Worm (Caenorhabditis elegans) whole organism, late embryonic: ENCODE measurements around the gene K10B4.3.

Experiments used
- C08G9.2 ChIP-seq: sonication (generic microtip); optimal IDR thresholded peaks from 2 replicates; lab custom pipeline; 2016; ENCODE audit warnings: mild to moderate bottlenecking, missing genetic modification characterization, moderate library complexity, missing compliant biosample characterization
- F13H6.1 ChIP-seq: sonication (generic microtip); optimal IDR thresholded peaks from 2 replicates; lab custom pipeline; 2016; ENCODE audit warnings: missing genetic modification characterization, missing compliant biosample characterization
- K02D7.2 ChIP-seq: sonication (generic microtip); optimal IDR thresholded peaks from 2 replicates; lab custom pipeline; 2017; ENCODE audit warnings: mild to moderate bottlenecking, missing genetic modification characterization, missing compliant biosample characterization
- K09A11.1 ChIP-seq: sonication (generic microtip); optimal IDR thresholded peaks from 2 replicates; lab custom pipeline; 2017; ENCODE audit warnings: antibody characterized with exemption, mild to moderate bottlenecking, missing genetic modification characterization, missing compliant biosample characterization; ENCODE audit not compliant: insufficient read depth
- T23F11.4 ChIP-seq: fragments of 200-800 bp; sonication (Bioruptor generic); optimal IDR thresholded peaks from 2 replicates; lab custom pipeline; 2018; ENCODE audit warnings: mild to moderate bottlenecking, missing genetic modification characterization, missing compliant biosample characterization
- Y22D7AL.16 ChIP-seq: sonication (generic microtip); optimal IDR thresholded peaks from 2 replicates; lab custom pipeline; 2016; ENCODE audit warnings: missing genetic modification characterization, missing compliant biosample characterization
- ahr-1 ChIP-seq: sonication (generic microtip); optimal IDR thresholded peaks from 2 replicates; lab custom pipeline; 2016; ENCODE audit warnings: missing genetic modification characterization, missing compliant biosample characterization
- ceh-24 ChIP-seq: sonication (generic microtip); optimal IDR thresholded peaks from 2 replicates; lab custom pipeline; 2016; ENCODE audit warnings: mild to moderate bottlenecking, missing genetic modification characterization, missing compliant biosample characterization
- ceh-30 ChIP-seq: fragments of 150-350 bp; optimal IDR thresholded peaks from 2 replicates; lab custom pipeline; 2014; ENCODE audit warnings: missing biosample characterization, missing genetic modification characterization
- ceh-45 ChIP-seq: fragments of 200-800 bp; sonication (Bioruptor generic); IDR thresholded peaks from 2 replicates; pipeline ENCODE4 v1.3.6; 2022; ENCODE audit warnings: missing genetic modification reagents, missing genetic modification characterization, missing compliant biosample characterization
- ceh-6 ChIP-seq: fragments of 200-800 bp; sonication (Bioruptor generic); optimal IDR thresholded peaks from 2 replicates; lab custom pipeline; 2018; ENCODE audit warnings: mild to moderate bottlenecking, missing genetic modification characterization, missing compliant biosample characterization
- ceh-9 ChIP-seq: sonication (generic microtip); optimal IDR thresholded peaks from 2 replicates; lab custom pipeline; 2016; ENCODE audit warnings: mild to moderate bottlenecking, missing genetic modification characterization, inconsistent platforms, missing compliant biosample characterization
- elt-2 ChIP-seq: sonication (generic microtip); optimal IDR thresholded peaks from 2 replicates; lab custom pipeline; 2016; ENCODE audit warnings: missing genetic modification reagents, missing genetic modification characterization, missing compliant biosample characterization
- eyg-1 ChIP-seq: sonication (generic microtip); optimal IDR thresholded peaks from 2 replicates; lab custom pipeline; 2016; ENCODE audit warnings: missing genotype, missing genetic modification characterization, missing compliant biosample characterization
- fkh-6 ChIP-seq: sonication (generic microtip); optimal IDR thresholded peaks from 2 replicates; lab custom pipeline; 2016; ENCODE audit warnings: missing genetic modification characterization, missing compliant biosample characterization
- hlh-13 ChIP-seq: fragments of 200-800 bp; sonication (Bioruptor generic); optimal IDR thresholded peaks from 2 replicates; lab custom pipeline; 2018; ENCODE audit warnings: mild to moderate bottlenecking, missing genetic modification characterization, missing compliant biosample characterization
- hlh-8 ChIP-seq: sonication (generic microtip); optimal IDR thresholded peaks from 2 replicates; lab custom pipeline; 2016; ENCODE audit warnings: missing genotype, missing genetic modification characterization, missing compliant biosample characterization
- lim-6 ChIP-seq: sonication (generic microtip); optimal IDR thresholded peaks from 2 replicates; lab custom pipeline; 2016; ENCODE audit warnings: missing genetic modification characterization, missing compliant biosample characterization
- madf-2 ChIP-seq: sonication (generic microtip); optimal IDR thresholded peaks from 2 replicates; lab custom pipeline; 2017; ENCODE audit warnings: missing genetic modification characterization, missing compliant biosample characterization
- nhr-11 ChIP-seq: fragments of 150-350 bp; optimal IDR thresholded peaks from 2 replicates; lab custom pipeline; 2014; ENCODE audit warnings: missing biosample characterization, missing genetic modification characterization
- odd-2 ChIP-seq: sonication (generic microtip); optimal IDR thresholded peaks from 2 replicates; lab custom pipeline; 2017; ENCODE audit warnings: antibody characterized with exemption, mild to moderate bottlenecking, missing genetic modification characterization, missing compliant biosample characterization
- pag-3 ChIP-seq: sonication (generic microtip); optimal IDR thresholded peaks from 2 replicates; lab custom pipeline; 2016; ENCODE audit warnings: missing compliant biosample characterization, missing genetic modification characterization, borderline replicate concordance
- pros-1 ChIP-seq: fragments of 150-350 bp; optimal IDR thresholded peaks from 2 replicates; lab custom pipeline; 2014; ENCODE audit warnings: missing biosample characterization, missing genetic modification reagents, missing genetic modification characterization
- ref-2 ChIP-seq: sonication (generic microtip); optimal IDR thresholded peaks from 2 replicates; lab custom pipeline; 2016; ENCODE audit warnings: missing genetic modification characterization, missing compliant biosample characterization
- rnt-1 ChIP-seq: sonication (generic microtip); optimal IDR thresholded peaks from 2 replicates; lab custom pipeline; 2016; ENCODE audit warnings: missing genetic modification characterization, missing compliant biosample characterization
- sdc-2 ChIP-seq: sonication (generic microtip); optimal IDR thresholded peaks from 2 replicates; lab custom pipeline; 2016; ENCODE audit warnings: missing genotype, missing genetic modification characterization, missing compliant biosample characterization
- sox-2 ChIP-seq: fragments of 200-800 bp; sonication (Bioruptor generic); IDR thresholded peaks from 2 replicates; pipeline ENCODE4 v1.3.6; 2022; ENCODE audit warnings: missing genetic modification reagents, missing genetic modification characterization, missing compliant biosample characterization
- tbx-7 ChIP-seq: sonication (generic microtip); optimal IDR thresholded peaks from 2 replicates; lab custom pipeline; 2016; ENCODE audit warnings: missing genotype, missing genetic modification characterization, missing compliant biosample characterization
- ttx-3 ChIP-seq: sonication (generic microtip); optimal IDR thresholded peaks from 2 replicates; lab custom pipeline; 2016; ENCODE audit warnings: missing genetic modification reagents, missing genetic modification characterization, missing compliant biosample characterization
- unc-3 ChIP-seq, 2 experiments: fragments of 200-800 bp in 1 of 2; sonication (Bioruptor generic) in 1 of 2; sonication (generic microtip) in 1 of 2; conservative IDR thresholded peaks in 1 of 2; optimal IDR thresholded peaks in 1 of 2; 2 replicates each; pipeline versions ENCODE4 v1.3.6 to Lab custom; 2016 to 2022; ENCODE audit warnings: missing compliant biosample characterization in 2 of 2, missing genetic modification characterization in 2 of 2, missing genetic modification reagents in 1 of 2
- unc-42 ChIP-seq: sonication (generic microtip); optimal IDR thresholded peaks from 2 replicates; lab custom pipeline; 2016; ENCODE audit warnings: missing genotype, missing genetic modification characterization, missing compliant biosample characterization
- unc-55 ChIP-seq: sonication (generic microtip); optimal IDR thresholded peaks from 2 replicates; lab custom pipeline; 2017; ENCODE audit warnings: missing biosample characterization, missing genetic modification reagents, missing genetic modification characterization
- ztf-16 ChIP-seq: sonication (generic microtip); optimal IDR thresholded peaks from 2 replicates; lab custom pipeline; 2017; ENCODE audit warnings: missing genetic modification characterization, missing compliant biosample characterization

The K10B4.3 gene

DNA sequence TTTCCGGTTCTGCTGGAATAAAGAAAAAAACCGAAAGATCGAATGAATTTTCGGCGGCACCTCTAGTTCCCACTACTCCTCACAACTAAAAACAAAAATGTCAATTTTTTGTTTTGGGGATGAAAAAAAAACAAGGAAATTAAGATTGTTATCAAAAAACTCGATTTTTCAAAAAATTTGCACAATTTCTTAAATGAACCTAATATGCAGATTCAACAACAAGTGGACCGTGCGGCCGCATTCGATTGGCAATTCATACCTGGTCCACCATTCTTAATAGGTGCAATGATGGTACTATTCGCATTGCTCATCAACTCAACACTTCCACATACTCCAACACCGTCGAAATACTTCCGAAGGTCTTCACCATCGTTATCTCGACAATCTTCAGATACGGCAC lies 30.5 kb upstream of the K10B4.3 start:
- TF ChIP-seq K09A11.1 (tag; lab: Kevin White, UChicago) (no peak), C08G9.2 (no peak), unc-42 (tag; lab: Kevin White, UChicago) (no peak), madf-2 (no peak), hlh-13 (no peak), sox-2 (no peak)

DNA sequence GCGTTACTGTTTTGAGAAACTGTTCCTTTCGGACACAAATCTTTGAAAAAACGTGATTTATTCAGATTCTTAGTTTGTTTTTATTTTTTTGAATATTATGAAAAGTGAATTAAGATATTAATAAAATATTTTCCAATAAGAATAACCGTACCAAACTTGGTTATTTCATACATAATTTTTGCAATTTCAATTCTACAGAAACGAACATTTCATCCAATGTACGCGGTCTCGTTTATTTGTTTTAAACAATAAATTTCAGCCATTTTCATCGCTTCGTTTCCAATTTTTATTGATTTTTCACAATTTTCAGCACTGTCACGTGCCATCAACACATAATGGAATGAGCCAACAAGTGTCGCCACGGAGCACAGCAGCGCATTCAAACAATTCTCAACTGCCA lies 25.9 kb upstream of the K10B4.3 start, which contains the start of gene T25D3.4:
Gene T25D3.4 (plus strand): TSS at position 301 of the 400 bp plus-strand sequence.
- TF ChIP-seq lim-6 (tag; lab: Kevin White, UChicago) (no peak), ttx-3 (no peak), sdc-2 (tag; lab: Kevin White, UChicago) (no peak), nhr-11 (no peak), elt-2 (tag; lab: Kevin White, UChicago) (no peak), ceh-24 (tag; lab: Kevin White, UChicago) (no peak), ceh-30 (no peak), hlh-8 (tag; lab: Kevin White, UChicago) (no peak), odd-2 (tag; lab: Kevin White, UChicago) (no peak), ceh-9 (no peak), ref-2 (tag; lab: Kevin White, UChicago) (no peak), ztf-16 (tag; lab: Kevin White, UChicago) (no peak), ahr-1 (tag; lab: Kevin White, UChicago) (no peak)

DNA sequence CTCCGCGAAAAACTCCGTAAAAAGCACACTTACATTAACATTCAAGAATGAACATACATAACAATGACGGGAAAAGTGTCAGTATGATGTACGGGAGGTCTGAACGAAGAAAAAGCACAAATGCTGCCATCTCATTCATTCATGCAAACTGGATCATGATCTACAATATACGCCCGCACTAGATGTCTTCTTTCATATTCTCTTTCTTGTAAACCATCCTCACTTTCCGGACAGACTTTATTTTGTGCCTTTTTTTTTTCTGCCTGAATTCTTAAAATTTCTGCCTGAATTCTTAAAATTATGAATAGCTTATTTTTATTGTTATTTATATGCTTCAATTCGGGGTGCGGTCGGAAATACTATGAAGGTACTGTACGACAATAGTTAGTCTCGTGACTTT lies 14.1 kb upstream of the K10B4.3 start, which contains the start of gene K10B4.1:
Gene K10B4.1 (plus strand): TSS at position 301 of the 400 bp plus-strand sequence.
- no peak for TF ChIP-seq eyg-1 (tag; lab: Kevin White, UChicago)
- no peak for TF ChIP-seq ceh-45 (GFP tag; lab: Robert Waterston, UW)
- TF ChIP-seq F13H6.1 (tag; lab: Kevin White, UChicago), result no peak
- no peak for TF ChIP-seq fkh-6 (tag; lab: Kevin White, UChicago)
- no peak for TF ChIP-seq rnt-1 (tag; lab: Kevin White, UChicago)
- no peak for TF ChIP-seq unc-42 (tag; lab: Kevin White, UChicago)

DNA sequence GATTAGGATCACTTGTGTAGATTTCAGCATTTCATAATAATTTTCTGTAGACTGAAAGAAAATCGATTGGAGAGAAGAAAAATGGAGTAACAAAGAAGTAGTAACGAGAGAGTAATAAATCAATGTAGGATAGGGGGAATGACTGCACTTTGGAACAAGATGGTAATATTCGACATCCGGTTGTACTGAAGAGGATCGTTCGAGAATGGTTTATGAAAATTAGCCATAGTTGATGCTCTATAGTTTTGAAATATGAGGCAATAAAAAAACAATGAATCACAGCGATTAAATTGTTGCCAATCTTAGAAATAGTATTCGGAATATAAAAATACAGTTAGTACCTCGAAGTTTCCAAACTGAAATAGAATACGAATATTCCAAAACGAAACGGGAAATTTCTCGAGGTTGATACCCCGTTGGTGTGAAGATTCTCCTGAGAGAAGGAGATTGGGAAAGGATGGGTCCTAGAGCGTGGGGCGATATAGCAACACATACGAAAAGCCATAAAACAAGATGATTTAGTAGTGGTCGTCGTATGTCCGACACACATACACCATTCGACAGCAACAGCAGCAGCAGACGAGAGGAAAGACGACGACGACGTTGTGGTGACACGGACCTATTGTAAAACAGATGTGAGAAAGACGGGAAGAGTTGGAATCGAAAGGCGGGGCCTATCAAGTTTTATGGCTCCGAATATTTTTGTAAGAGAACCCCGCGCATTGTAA lies 12.7 kb upstream of the K10B4.3 start, which contains the start of gene cwn-1:
Gene cwn-1 (minus strand): TSS at position 51 of the 728 bp plus-strand sequence.
- TF ChIP-seq tbx-7 (no peak), unc-55 (GFP tag; lab: Kevin White, UChicago) (peak; percentile 89), ceh-45 (GFP tag; lab: Robert Waterston, UW) (no peak), hlh-8 (tag; lab: Kevin White, UChicago) (peak; percentile 48), unc-3 (GFP tag; conservative IDR thresholded peaks at IDR 0.05; lab: Robert Waterston, UW) (no peak), unc-3 (tag; optimal IDR thresholded peaks at IDR 0.05; lab: Kevin White, UChicago) (no peak)

DNA sequence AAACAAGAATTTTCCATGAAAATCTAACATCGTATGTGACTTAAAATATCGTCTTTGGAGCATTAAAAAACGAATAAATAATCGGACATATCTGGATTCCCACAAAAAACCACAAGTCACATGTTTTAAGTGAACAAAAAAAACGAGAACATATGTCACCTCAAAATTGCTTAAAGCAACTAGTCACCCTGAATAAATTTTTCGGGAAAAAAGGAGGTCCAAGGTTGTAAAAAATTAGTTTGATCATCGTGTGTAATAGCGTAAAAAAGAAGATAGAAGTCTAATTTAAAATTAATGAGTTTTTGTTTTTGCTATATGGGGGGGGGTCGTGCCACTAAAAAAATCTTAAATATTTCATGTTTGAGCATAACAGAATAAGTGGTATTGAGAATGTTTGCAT lies 8.7 kb upstream of the K10B4.3 start:
- TF ChIP-seq ahr-1 (tag; lab: Kevin White, UChicago) (no peak), pag-3 (tag; lab: Kevin White, UChicago) (no peak), sox-2 (no peak), K09A11.1 (tag; lab: Kevin White, UChicago) (no peak), eyg-1 (tag; lab: Kevin White, UChicago) (no peak), lim-6 (tag; lab: Kevin White, UChicago) (no peak), K02D7.2 (tag; lab: Kevin White, UChicago) (no peak), sdc-2 (tag; lab: Kevin White, UChicago) (no peak), Y22D7AL.16 (tag; lab: Kevin White, UChicago) (no peak), T23F11.4 (GFP tag; lab: Kevin White, UChicago) (no peak), pros-1 (tag; lab: Kevin White, UChicago) (no peak), ceh-6 (GFP tag; lab: Kevin White, UChicago) (no peak)
